Worm (Caenorhabditis elegans): ENCODE results near the gene T03D8.6.

ce11 chrV:20824962-20825609 lies 5.0 kb upstream of the T03D8.6 start, which contains the start of the genes gcy-22 and grl-14:
- no peak for TF ChIP-seq nhr-25 (tag; optimal IDR thresholded peaks at IDR 0.05)
- TF ChIP-seq nhr-23 (tag; optimal IDR thresholded peaks at IDR 0.05) = no peak
- TF ChIP-seq skn-1 (tag; optimal IDR thresholded peaks at IDR 0.05) = no peak
